Worm (Caenorhabditis elegans) whole organism, early embryonic: ENCODE results near the gene rars-1.

ENCODE experiments used
- B0310.2 ChIP-seq: sonication (generic microtip); optimal IDR thresholded peaks from 2 replicates; lab custom pipeline; 2016; ENCODE audit warnings: mild to moderate bottlenecking, missing genetic modification characterization, missing compliant biosample characterization
- ceh-36 ChIP-seq: sonication (generic microtip); optimal IDR thresholded peaks from 2 replicates; lab custom pipeline; 2016; ENCODE audit warnings: missing genetic modification characterization, inconsistent platforms, missing compliant biosample characterization
- sea-1 ChIP-seq: fragments of 200-800 bp; sonication (Bioruptor generic); conservative IDR thresholded peaks from 2 replicates; pipeline ENCODE4 v1.3.6; 2022; ENCODE audit warnings: missing genetic modification characterization, missing compliant biosample characterization
- tbx-37 ChIP-seq: fragments of 200-800 bp; sonication (Bioruptor generic); conservative IDR thresholded peaks from 2 replicates; pipeline ENCODE4 v1.3.6; 2022; ENCODE audit warnings: missing genetic modification reagents, missing genetic modification characterization, missing compliant biosample characterization
- tra-4 ChIP-seq: sonication (generic microtip); optimal IDR thresholded peaks from 2 replicates; lab custom pipeline; 2017; ENCODE audit warnings: missing genetic modification characterization, missing compliant biosample characterization

- TF ChIP-seq B0310.2 (tag; lab: Kevin White, UChicago) (no peak), tra-4 (no peak), tbx-37 (GFP tag; lab: Robert Waterston, UW) (no peak), sea-1 (GFP tag; lab: Robert Waterston, UW) (no peak), ceh-36 (tag; lab: Kevin White, UChicago) (no peak)
These were observed 17.9 kb downstream of the rars-1 start, which contains the start of gene nhl-2 for ce11 chrIII:4899035-4899578.
